Fruit fly (Drosophila melanogaster) whole organism, embryonic: ENCODE measurements around the gene Unc-115b.
A peak's percentile ranks its signal among the peaks of the same experiment; 100 is the strongest.

Experiments used
- Awh ChIP-seq: fragments of 200-800 bp; sonication (Bioruptor generic); IDR thresholded peaks from 2 replicates; pipeline ENCODE4, ENCODE4 v1.3.6; 2022; ENCODE audit warnings: missing biosample characterization, missing genetic modification characterization
- CG10267 ChIP-seq: fragments of 200-800 bp; sonication (Bioruptor generic); optimal IDR thresholded peaks from 2 replicates; lab custom pipeline; 2018; ENCODE audit warnings: missing biosample characterization, mild to moderate bottlenecking, missing genetic modification characterization, moderate library complexity
- CG10274 ChIP-seq: fragments of 200-800 bp; sonication (Bioruptor generic); optimal IDR thresholded peaks from 3 replicates; lab custom pipeline; 2017; ENCODE audit warnings: missing biosample characterization, mild to moderate bottlenecking, missing genetic modification characterization
- CG10321 ChIP-seq: fragments of 200-800 bp; sonication (Bioruptor generic); IDR thresholded peaks from 2 replicates; pipeline ENCODE4 v1.3.6; 2022; ENCODE audit warnings: missing biosample characterization, missing genetic modification characterization
- CG10462 ChIP-seq: fragments of 200-800 bp; sonication (Bioruptor generic); optimal IDR thresholded peaks from 2 replicates; lab custom pipeline; 2016; ENCODE audit warnings: missing biosample characterization, missing genetic modification characterization
- CG11560 ChIP-seq: fragments of 200-800 bp; sonication (Bioruptor generic); IDR thresholded peaks from 3 replicates; pipeline ENCODE4 v1.3.6; 2022; ENCODE audit warnings: missing biosample characterization, missing genetic modification characterization
- CG11723 ChIP-seq: fragments of 200-800 bp; sonication (Bioruptor generic); optimal IDR thresholded peaks from 2 replicates; lab custom pipeline; 2017; ENCODE audit warnings: missing biosample characterization, mild to moderate bottlenecking, missing genetic modification characterization
- CG12769 ChIP-seq: fragments of 200-800 bp; sonication (Bioruptor generic); optimal IDR thresholded peaks from 2 replicates; lab custom pipeline; 2019; ENCODE audit warnings: missing biosample characterization, mild to moderate bottlenecking, missing genetic modification characterization, moderate library complexity
- CG14667 ChIP-seq: fragments of 200-800 bp; sonication (Bioruptor generic); IDR thresholded peaks from 2 replicates; pipeline ENCODE4 v1.3.6; 2022; ENCODE audit warnings: missing biosample characterization, missing genetic modification characterization
- CG1529 ChIP-seq: fragments of 200-800 bp; sonication (Bioruptor generic); optimal IDR thresholded peaks from 3 replicates; lab custom pipeline; 2018; ENCODE audit warnings: missing biosample characterization, missing genetic modification characterization
- CG15696 ChIP-seq: fragments of 200-800 bp; sonication (Bioruptor generic); optimal IDR thresholded peaks from 2 replicates; lab custom pipeline; 2019; ENCODE audit warnings: missing biosample characterization, mild to moderate bottlenecking, missing genetic modification characterization, moderate library complexity
- CG17612 ChIP-seq: fragments of 200-800 bp; sonication (Bioruptor generic); IDR thresholded peaks from 2 replicates; pipeline ENCODE4 v1.3.6; 2022; ENCODE audit warnings: missing biosample characterization, missing genetic modification characterization
- CG3281 ChIP-seq: fragments of 200-800 bp; sonication (Bioruptor generic); optimal IDR thresholded peaks from 3 replicates; lab custom pipeline; 2017; ENCODE audit warnings: missing biosample characterization, mild to moderate bottlenecking, missing genetic modification characterization
- CG34224 ChIP-seq: fragments of 200-800 bp; sonication (Bioruptor generic); IDR thresholded peaks from 3 replicates; pipeline ENCODE4 v1.3.6; 2022; ENCODE audit warnings: missing biosample characterization, missing genetic modification characterization; ENCODE audit not compliant: partially characterized antibody
- CG4360 ChIP-seq: fragments of 200-800 bp; sonication (Bioruptor generic); IDR thresholded peaks from 2 replicates; pipeline ENCODE4 v1.3.6; 2022; ENCODE audit warnings: missing biosample characterization, missing genetic modification characterization
- CG4854 ChIP-seq: fragments of 200-800 bp; sonication (Bioruptor generic); optimal IDR thresholded peaks from 2 replicates; lab custom pipeline; 2016; ENCODE audit warnings: missing biosample characterization, missing genetic modification characterization, inconsistent platforms
- CG6175 ChIP-seq: fragments of 200-800 bp; sonication (Bioruptor generic); IDR thresholded peaks from 3 replicates; pipeline ENCODE4 v1.3.6; 2022; ENCODE audit warnings: missing biosample characterization, missing genetic modification characterization
- CG6272 ChIP-seq: fragments of 200-800 bp; sonication (Bioruptor generic); IDR thresholded peaks from 2 replicates; pipeline ENCODE4 v1.3.6; 2022; ENCODE audit warnings: missing biosample characterization, missing genetic modification characterization
- CG7357 ChIP-seq: fragments of 200-800 bp; sonication (Bioruptor generic); IDR thresholded peaks from 3 replicates; pipeline ENCODE4 v1.3.6; 2022; ENCODE audit warnings: missing biosample characterization, missing genetic modification characterization
- CG7963 ChIP-seq: fragments of 200-800 bp; sonication (Bioruptor generic); IDR thresholded peaks from 3 replicates; pipeline ENCODE4 v1.3.6; 2022; ENCODE audit warnings: missing biosample characterization, missing genetic modification characterization; ENCODE audit not compliant: partially characterized antibody
- CG8359 ChIP-seq: fragments of 200-800 bp; sonication (Bioruptor generic); optimal IDR thresholded peaks from 2 replicates; lab custom pipeline; 2017; ENCODE audit warnings: missing biosample characterization, mild to moderate bottlenecking, missing genetic modification characterization, borderline replicate concordance
- D ChIP-seq, 2 experiments: fragments of 200-800 bp in 1 of 2; fragments of >200 bp in 1 of 2; sonication (Bioruptor generic) in 1 of 2; optimal IDR thresholded peaks; 2 replicates in 1 of 2; 3 replicates in 1 of 2; lab custom pipeline; 2017; ENCODE audit warnings: mild to moderate bottlenecking in 1 of 2, missing biosample characterization in 1 of 2, missing genetic modification characterization in 1 of 2, missing genetic modification reagents in 1 of 2
- E2f1 ChIP-seq: fragments of 200-800 bp; sonication (Bioruptor generic); IDR thresholded peaks from 2 replicates; pipeline ENCODE4 v1.3.6; 2022; ENCODE audit warnings: missing biosample characterization, missing genetic modification characterization
- Gsc ChIP-seq: fragments of 200-800 bp; sonication (Bioruptor generic); IDR thresholded peaks from 2 replicates; pipeline ENCODE4 v1.3.6; 2022; ENCODE audit warnings: missing biosample characterization, missing genetic modification characterization
- HLH3B ChIP-seq: fragments of 200-800 bp; sonication (Bioruptor generic); IDR thresholded peaks from 2 replicates; pipeline ENCODE4 v1.3.6; 2022; ENCODE audit warnings: missing biosample characterization, missing genetic modification characterization
- HmgZ ChIP-seq: fragments of 200-800 bp; sonication (Bioruptor generic); optimal IDR thresholded peaks from 2 replicates; lab custom pipeline; 2018; ENCODE audit warnings: missing biosample characterization, mild to moderate bottlenecking, missing genetic modification characterization
- Hsf ChIP-seq: fragments of 200-800 bp; sonication (Bioruptor generic); optimal IDR thresholded peaks from 3 replicates; lab custom pipeline; 2016; ENCODE audit warnings: missing biosample characterization, missing genetic modification characterization
- Mrtf ChIP-seq: fragments of 200-800 bp; sonication (Bioruptor generic); IDR thresholded peaks from 3 replicates; pipeline ENCODE4 v1.3.6; 2022; ENCODE audit warnings: missing biosample characterization, missing genetic modification characterization
- NC2β ChIP-seq: fragments of 200-800 bp; sonication (Bioruptor generic); optimal IDR thresholded peaks from 2 replicates; lab custom pipeline; 2016; ENCODE audit warnings: missing biosample characterization, missing genetic modification characterization
- NFAT ChIP-seq: fragments of 200-800 bp; sonication (Bioruptor generic); IDR thresholded peaks from 2 replicates; pipeline ENCODE4 v1.3.6; 2022; ENCODE audit warnings: missing biosample characterization, missing genetic modification characterization
- Opbp ChIP-seq: fragments of 200-800 bp; sonication (Bioruptor generic); IDR thresholded peaks from 3 replicates; pipeline ENCODE4 v1.3.6; 2022; ENCODE audit warnings: missing biosample characterization, missing genetic modification characterization; ENCODE audit not compliant: partially characterized antibody
- Six4 ChIP-seq: fragments of 200-800 bp; sonication (Bioruptor generic); optimal IDR thresholded peaks from 2 replicates; lab custom pipeline; 2016; ENCODE audit warnings: missing biosample characterization, missing genetic modification characterization
- az2 ChIP-seq: fragments of 200-800 bp; sonication (Bioruptor generic); optimal IDR thresholded peaks from 3 replicates; lab custom pipeline; 2016; ENCODE audit warnings: missing biosample characterization, missing genetic modification characterization
- bowl ChIP-seq: fragments of 200-800 bp; sonication (Bioruptor generic); IDR thresholded peaks from 2 replicates; pipeline ENCODE4 v1.3.6; 2022; ENCODE audit warnings: missing biosample characterization, missing genetic modification characterization
- btn ChIP-seq: fragments of 200-800 bp; sonication (Bioruptor generic); optimal IDR thresholded peaks from 2 replicates; lab custom pipeline; 2016; ENCODE audit warnings: missing biosample characterization, missing genetic modification characterization
- cato ChIP-seq: fragments of 200-800 bp; sonication (Bioruptor generic); optimal IDR thresholded peaks from 2 replicates; lab custom pipeline; 2016; ENCODE audit warnings: missing biosample characterization, missing genetic modification characterization, borderline replicate concordance
- chinmo ChIP-seq: fragments of 200-800 bp; sonication (Bioruptor generic); IDR thresholded peaks from 4 replicates; pipeline ENCODE4 v1.3.6; 2022; ENCODE audit warnings: missing biosample characterization, missing genetic modification characterization; ENCODE audit not compliant: partially characterized antibody
- danr ChIP-seq: fragments of 200-800 bp; sonication (Bioruptor generic); IDR thresholded peaks from 2 replicates; pipeline ENCODE4 v1.3.6; 2022; ENCODE audit warnings: missing biosample characterization, missing genetic modification characterization
- en ChIP-seq: fragments of 200-800 bp; sonication (Bioruptor generic); optimal IDR thresholded peaks from 2 replicates; lab custom pipeline; 2016; ENCODE audit warnings: missing biosample characterization, missing genetic modification characterization
- fd3F ChIP-seq: fragments of 200-800 bp; sonication (Bioruptor generic); optimal IDR thresholded peaks from 2 replicates; lab custom pipeline; 2018; ENCODE audit warnings: missing biosample characterization, mild to moderate bottlenecking, missing genetic modification characterization, moderate library complexity
- hbn ChIP-seq: fragments of 200-800 bp; sonication (Bioruptor generic); IDR thresholded peaks from 2 replicates; pipeline ENCODE4 v1.3.6; 2022; ENCODE audit warnings: missing biosample characterization, missing genetic modification characterization; ENCODE audit not compliant: partially characterized antibody
- lab ChIP-seq: fragments of 200-800 bp; sonication (Bioruptor generic); optimal IDR thresholded peaks from 3 replicates; lab custom pipeline; 2017; ENCODE audit warnings: missing biosample characterization, missing genetic modification characterization, mild to moderate bottlenecking, moderate library complexity, missing genetic modification reagents
- lov ChIP-seq, 2 experiments: fragments of 200-800 bp in 1 of 2; fragments of >200 bp in 1 of 2; sonication (Bioruptor generic) in 1 of 2; IDR thresholded peaks in 1 of 2; optimal IDR thresholded peaks in 1 of 2; 2 replicates in 1 of 2; 3 replicates in 1 of 2; pipeline versions ENCODE4 v1.3.6 to Lab custom; 2017 to 2022; ENCODE audit warnings: missing biosample characterization in 1 of 2, missing genetic modification characterization in 1 of 2
- odd ChIP-seq: fragments of 200-800 bp; sonication (Bioruptor generic); optimal IDR thresholded peaks from 2 replicates; lab custom pipeline; 2017; ENCODE audit warnings: missing biosample characterization, mild to moderate bottlenecking, missing genetic modification characterization
- pita ChIP-seq: fragments of 200-800 bp; sonication (Bioruptor generic); optimal IDR thresholded peaks from 2 replicates; lab custom pipeline; 2017; ENCODE audit warnings: missing biosample characterization, mild to moderate bottlenecking, missing genetic modification characterization
- repo ChIP-seq: fragments of 200-800 bp; sonication (Bioruptor generic); optimal IDR thresholded peaks from 2 replicates; lab custom pipeline; 2016; ENCODE audit warnings: missing biosample characterization, missing genetic modification characterization
- sr ChIP-seq: fragments of 200-800 bp; sonication (Bioruptor generic); IDR thresholded peaks from 3 replicates; pipeline ENCODE4 v1.3.6; 2022; ENCODE audit warnings: missing biosample characterization, missing genetic modification characterization
- toy ChIP-seq: fragments of 200-800 bp; sonication (Bioruptor generic); IDR thresholded peaks from 2 replicates; pipeline ENCODE4 v1.3.6; 2022; ENCODE audit warnings: missing biosample characterization, missing genetic modification characterization
- vvl ChIP-seq: fragments of 200-800 bp; sonication (Bioruptor generic); IDR thresholded peaks from 2 replicates; pipeline ENCODE4 v1.3.6; 2022; ENCODE audit warnings: missing biosample characterization, missing genetic modification characterization
- zfh1 ChIP-seq: fragments of 200-800 bp; sonication (Bioruptor generic); IDR thresholded peaks from 3 replicates; pipeline ENCODE4 v1.3.6; 2022; ENCODE audit warnings: missing biosample characterization, missing genetic modification characterization

Gene Unc-115b

dm6 chr3R:9705008-9705628 is 12.5 kb upstream of the Unc-115b start, which contains the start of gene Unc-115a (continued):
- TF ChIP-seq hbn (GFP tag; lab: Robert Waterston, UW) (no peak), CG3281 (GFP tag; lab: Kevin White, UChicago) (no peak), btn (GFP tag; lab: Kevin White, UChicago) (no peak), Six4 (GFP tag; lab: Kevin White, UChicago) (peak; percentile 23), CG14667 (GFP tag; lab: Robert Waterston, UW) (no peak), az2 (GFP tag; lab: Kevin White, UChicago) (no peak), CG7357 (GFP tag; lab: Robert Waterston, UW) (no peak), NFAT (no peak), lov (optimal IDR thresholded peaks at IDR 0.05; lab: Kevin White, UChicago) (no peak), lov (GFP tag; IDR thresholded peaks at IDR 0.05; lab: Robert Waterston, UW) (no peak), HLH3B (GFP tag; lab: Robert Waterston, UW) (no peak), CG4360 (GFP tag; lab: Robert Waterston, UW) (no peak), CG15696 (tag; lab: Kevin White, UChicago) (no peak), CG6272 (peak; percentile 30; the same call in 1 of the 2 replicates), CG10267 (tag; lab: Kevin White, UChicago) (peak; percentile 74), NC2β (GFP tag; lab: Kevin White, UChicago) (peak; percentile 31), CG7963 (GFP tag; lab: Robert Waterston, UW) (no peak), CG10321 (GFP tag; lab: Robert Waterston, UW) (no peak), repo (GFP tag; lab: Kevin White, UChicago) (peak; percentile 61), fd3F (GFP tag; lab: Kevin White, UChicago) (no peak), CG1529 (GFP tag; lab: Kevin White, UChicago) (no peak), sr (no peak), Awh (no peak), danr (GFP tag; lab: Robert Waterston, UW) (no peak), D (optimal IDR thresholded peaks at IDR 0.05; lab: Kevin White, UChicago) (no peak), D (GFP tag; optimal IDR thresholded peaks at IDR 0.05; lab: Kevin White, UChicago) (no peak), CG10274 (GFP tag; lab: Kevin White, UChicago) (no peak), CG10462 (GFP tag; lab: Kevin White, UChicago) (peak; percentile 46), Opbp (GFP tag; lab: Robert Waterston, UW) (no peak), CG34224 (GFP tag; lab: Robert Waterston, UW) (no peak), CG4854 (GFP tag; lab: Kevin White, UChicago) (no peak), bowl (GFP tag; lab: Robert Waterston, UW) (no peak), Gsc (GFP tag; lab: Robert Waterston, UW) (no peak), CG11560 (tag; lab: Robert Waterston, UW) (no peak), Mrtf (GFP tag; lab: Robert Waterston, UW) (no peak), odd (GFP tag; lab: Kevin White, UChicago) (no peak), CG17612 (GFP tag; lab: Robert Waterston, UW) (no peak), HmgZ (peak; percentile 92), lab (GFP tag; lab: Kevin White, UChicago) (no peak), cato (GFP tag; lab: Kevin White, UChicago) (no peak), E2f1 (GFP tag; lab: Robert Waterston, UW) (no peak), pita (GFP tag; lab: Kevin White, UChicago) (peak; percentile 99), CG6175 (GFP tag; lab: Robert Waterston, UW) (no peak), toy (GFP tag; lab: Robert Waterston, UW) (no peak), chinmo (GFP tag; lab: Robert Waterston, UW) (no peak), en (no peak), CG11723 (GFP tag; lab: Kevin White, UChicago) (no peak), vvl (no peak), Hsf (GFP tag; lab: Kevin White, UChicago) (peak; percentile 51), zfh1 (no peak), CG12769 (peak; percentile 62), CG8359 (GFP tag; lab: Kevin White, UChicago) (no peak)
